Worm (Caenorhabditis elegans) whole organism, young adult: ENCODE measurements around the gene clc-20.

Experiments used
- C17E4.6 ChIP-seq: fragments of 200-800 bp; sonication (Bioruptor generic); IDR thresholded peaks from 2 replicates; pipeline ENCODE4 v1.3.6; 2022; ENCODE audit warnings: missing genetic modification reagents, missing genetic modification characterization, missing compliant biosample characterization
- D2030.7 ChIP-seq: fragments of 200-800 bp; sonication (Bioruptor generic); IDR thresholded peaks from 2 replicates; pipeline ENCODE4 v1.3.6; 2022; ENCODE audit warnings: missing genetic modification reagents, missing genetic modification characterization, missing compliant biosample characterization
- F22D6.2 ChIP-seq: sonication (generic microtip); optimal IDR thresholded peaks from 2 replicates; lab custom pipeline; 2016; ENCODE audit warnings: mild to moderate bottlenecking, missing genetic modification characterization, missing compliant biosample characterization
- F49E8.2 ChIP-seq: sonication (generic microtip); optimal IDR thresholded peaks from 3 replicates; lab custom pipeline; 2017; ENCODE audit warnings: missing genetic modification characterization, mild to moderate bottlenecking, missing compliant biosample characterization, antibody characterized with exemption, moderate library complexity; ENCODE audit not compliant: insufficient read depth
- F52B5.7 ChIP-seq: sonication (generic microtip); optimal IDR thresholded peaks from 2 replicates; lab custom pipeline; 2016; ENCODE audit warnings: mild to moderate bottlenecking, missing genetic modification characterization, missing compliant biosample characterization
- F55B11.4 ChIP-seq: sonication (generic microtip); optimal IDR thresholded peaks from 2 replicates; lab custom pipeline; 2016; ENCODE audit warnings: missing compliant biosample characterization, missing genetic modification characterization, borderline replicate concordance; ENCODE audit not compliant: insufficient read depth
- K11D2.4 ChIP-seq: fragments of 200-800 bp; sonication (Bioruptor generic); IDR thresholded peaks from 2 replicates; pipeline ENCODE4 v1.3.6; 2022; ENCODE audit warnings: missing genetic modification reagents, missing genetic modification characterization, missing compliant biosample characterization
- K12H6.12 ChIP-seq: fragments of 200-800 bp; sonication (Bioruptor generic); optimal IDR thresholded peaks from 2 replicates; lab custom pipeline; 2018; ENCODE audit warnings: mild to moderate bottlenecking, missing genetic modification characterization, missing compliant biosample characterization
- T07F8.4 ChIP-seq: sonication (generic microtip); optimal IDR thresholded peaks from 2 replicates; lab custom pipeline; 2016; ENCODE audit warnings: mild to moderate bottlenecking, missing genetic modification characterization, moderate library complexity, missing compliant biosample characterization
- T26A5.8 ChIP-seq: sonication (generic microtip); optimal IDR thresholded peaks from 2 replicates; lab custom pipeline; 2016; ENCODE audit warnings: missing genetic modification characterization, missing compliant biosample characterization
- ZK185.1 ChIP-seq: sonication (generic microtip); optimal IDR thresholded peaks from 2 replicates; lab custom pipeline; 2016; ENCODE audit warnings: mild to moderate bottlenecking, missing genetic modification characterization, missing compliant biosample characterization; ENCODE audit not compliant: poor library complexity, severe bottlenecking
- akir-1 ChIP-seq: fragments of 200-800 bp; sonication (Bioruptor generic); optimal IDR thresholded peaks from 2 replicates; lab custom pipeline; 2018; ENCODE audit warnings: mild to moderate bottlenecking, missing genetic modification characterization, moderate library complexity, missing compliant biosample characterization
- ama-1 ChIP-seq, 3 experiments: fragments of 150-350 bp in 1 of 3; sonication (generic microtip) in 2 of 3; optimal IDR thresholded peaks; 2 replicates each; lab custom pipeline; 2014 to 2018; ENCODE audit warnings: missing biosample characterization in 2 of 3, missing genetic modification characterization in 2 of 3, missing genetic modification reagents in 2 of 3
- athp-1 ChIP-seq: sonication (generic microtip); optimal IDR thresholded peaks from 2 replicates; lab custom pipeline; 2017; ENCODE audit warnings: mild to moderate bottlenecking, missing genetic modification characterization, missing compliant biosample characterization
- attf-3 ChIP-seq: fragments of 200-800 bp; sonication (Bioruptor generic); conservative IDR thresholded peaks from 2 replicates; pipeline ENCODE4 v1.3.6; 2022; ENCODE audit warnings: missing genetic modification reagents, missing genetic modification characterization, missing compliant biosample characterization
- attf-5 ChIP-seq: fragments of 200-800 bp; sonication (Bioruptor generic); optimal IDR thresholded peaks from 2 replicates; lab custom pipeline; 2018; ENCODE audit warnings: mild to moderate bottlenecking, missing genetic modification characterization, missing compliant biosample characterization
- bed-1 ChIP-seq: fragments of 200-800 bp; sonication (Bioruptor generic); IDR thresholded peaks from 2 replicates; pipeline ENCODE4 v1.3.6; 2022; ENCODE audit warnings: missing genetic modification reagents, missing genetic modification characterization, missing compliant biosample characterization
- cebp-1 ChIP-seq, 2 experiments: fragments of 200-800 bp in 1 of 2; sonication (Bioruptor generic) in 1 of 2; sonication (generic microtip) in 1 of 2; IDR thresholded peaks in 1 of 2; optimal IDR thresholded peaks in 1 of 2; 2 replicates each; pipeline versions ENCODE4 v1.3.6 to Lab custom; 2017 to 2022; ENCODE audit warnings: missing compliant biosample characterization in 2 of 2, missing genetic modification characterization in 2 of 2, mild to moderate bottlenecking in 1 of 2, missing genetic modification reagents in 1 of 2, moderate library complexity in 1 of 2
- cebp-2 ChIP-seq: fragments of 200-800 bp; sonication (Bioruptor generic); IDR thresholded peaks from 2 replicates; pipeline ENCODE4 v1.3.6; 2022; ENCODE audit warnings: missing genetic modification characterization, missing compliant biosample characterization
- ceh-27 ChIP-seq: fragments of 200-800 bp; sonication (Bioruptor generic); optimal IDR thresholded peaks from 2 replicates; lab custom pipeline; 2018; ENCODE audit warnings: mild to moderate bottlenecking, missing genetic modification characterization, moderate library complexity, missing compliant biosample characterization
- ceh-58 ChIP-seq: fragments of 200-800 bp; sonication (Bioruptor generic); IDR thresholded peaks from 2 replicates; pipeline ENCODE4 v1.3.6; 2022; ENCODE audit warnings: missing genetic modification characterization, missing compliant biosample characterization
- ceh-91 ChIP-seq: fragments of 200-800 bp; sonication (Bioruptor generic); IDR thresholded peaks from 2 replicates; pipeline ENCODE4 v1.3.6; 2022; ENCODE audit warnings: missing genetic modification reagents, missing genetic modification characterization, missing compliant biosample characterization
- dox-1 ChIP-seq: fragments of 200-800 bp; sonication (Bioruptor generic); IDR thresholded peaks from 2 replicates; pipeline ENCODE4 v1.3.6; 2022; ENCODE audit warnings: missing genetic modification reagents, missing genetic modification characterization, missing compliant biosample characterization
- ekl-4 ChIP-seq: fragments of 200-800 bp; sonication (Bioruptor generic); IDR thresholded peaks from 2 replicates; pipeline ENCODE4 v1.3.6; 2022; ENCODE audit warnings: missing genetic modification reagents, missing genetic modification characterization, missing compliant biosample characterization
- fkh-3 ChIP-seq: sonication (generic microtip); optimal IDR thresholded peaks from 2 replicates; lab custom pipeline; 2016; ENCODE audit warnings: mild to moderate bottlenecking, missing genetic modification characterization, missing compliant biosample characterization
- gei-17 ChIP-seq: fragments of 200-800 bp; sonication (Bioruptor generic); optimal IDR thresholded peaks from 2 replicates; lab custom pipeline; 2018; ENCODE audit warnings: mild to moderate bottlenecking, missing genetic modification characterization, missing compliant biosample characterization
- hlh-26 ChIP-seq: fragments of 200-800 bp; sonication (Bioruptor generic); conservative IDR thresholded peaks from 2 replicates; pipeline ENCODE4 v1.3.6; 2022; ENCODE audit warnings: missing genetic modification reagents, missing genetic modification characterization, missing compliant biosample characterization
- hmg-1.2 ChIP-seq: fragments of 200-800 bp; sonication (Bioruptor generic); IDR thresholded peaks from 2 replicates; pipeline ENCODE4 v1.3.6; 2022; ENCODE audit warnings: missing genetic modification reagents, missing genetic modification characterization, missing compliant biosample characterization
- lag-1 ChIP-seq: fragments of 200-800 bp; sonication (Bioruptor generic); IDR thresholded peaks from 2 replicates; pipeline ENCODE4 v1.3.6; 2022; ENCODE audit warnings: missing genetic modification reagents, missing genetic modification characterization, missing compliant biosample characterization
- let-526 ChIP-seq: fragments of 200-800 bp; sonication (Bioruptor generic); IDR thresholded peaks from 2 replicates; pipeline ENCODE4 v1.3.6; 2022; ENCODE audit warnings: missing genetic modification reagents, missing genetic modification characterization, missing compliant biosample characterization
- lin-26 ChIP-seq: fragments of 200-800 bp; sonication (Bioruptor generic); IDR thresholded peaks from 2 replicates; pipeline ENCODE4 v1.3.6; 2022; ENCODE audit warnings: missing genetic modification reagents, missing genetic modification characterization, missing compliant biosample characterization
- lin-35 ChIP-seq, 3 experiments: fragments of 150-350 bp in 2 of 3; sonication (generic microtip) in 1 of 3; optimal IDR thresholded peaks; 2 replicates each; lab custom pipeline; 2014 to 2018; ENCODE audit warnings: missing biosample characterization in 3 of 3, missing genetic modification characterization in 3 of 3, missing genetic modification reagents in 3 of 3
- lir-1 ChIP-seq: fragments of 200-800 bp; sonication (Bioruptor generic); conservative IDR thresholded peaks from 2 replicates; pipeline ENCODE4 v1.3.6; 2022; ENCODE audit warnings: missing genetic modification reagents, missing genetic modification characterization, missing compliant biosample characterization
- madf-3 ChIP-seq: fragments of 200-800 bp; sonication (Bioruptor generic); IDR thresholded peaks from 2 replicates; pipeline ENCODE4 v1.3.6; 2022; ENCODE audit warnings: missing genetic modification reagents, missing genetic modification characterization, missing compliant biosample characterization
- madf-8 ChIP-seq: fragments of 200-800 bp; sonication (Bioruptor generic); conservative IDR thresholded peaks from 2 replicates; pipeline ENCODE4 v1.3.6; 2022; ENCODE audit warnings: missing genetic modification reagents, missing genetic modification characterization, missing compliant biosample characterization
- mcd-1 ChIP-seq: fragments of 200-800 bp; sonication (Bioruptor generic); IDR thresholded peaks from 2 replicates; pipeline ENCODE4 v1.3.6; 2022; ENCODE audit warnings: missing genetic modification reagents, missing genetic modification characterization, missing compliant biosample characterization
- mel-28 ChIP-seq: sonication (generic microtip); optimal IDR thresholded peaks from 2 replicates; lab custom pipeline; 2016; ENCODE audit warnings: borderline replicate concordance, mild to moderate bottlenecking, missing genetic modification characterization, missing compliant biosample characterization
- mes-4 ChIP-seq: sonication (generic microtip); optimal IDR thresholded peaks from 2 replicates; lab custom pipeline; 2016; ENCODE audit warnings: missing genotype, missing genetic modification characterization, missing compliant biosample characterization
- nfya-2 ChIP-seq: fragments of 200-800 bp; sonication (Bioruptor generic); IDR thresholded peaks from 2 replicates; pipeline ENCODE4 v1.3.6; 2022; ENCODE audit warnings: missing genetic modification reagents, missing genetic modification characterization, missing compliant biosample characterization
- nhr-80 ChIP-seq: sonication (generic microtip); optimal IDR thresholded peaks from 2 replicates; lab custom pipeline; 2016; ENCODE audit warnings: missing genetic modification characterization, missing compliant biosample characterization
- rec-8 ChIP-seq, 2 experiments: sonication (generic microtip); optimal IDR thresholded peaks; 2 replicates each; lab custom pipeline; 2016; ENCODE audit warnings: mild to moderate bottlenecking in 2 of 2, missing genetic modification characterization in 2 of 2, missing genetic modification reagents in 2 of 2, missing genotype in 2 of 2, missing biosample characterization in 1 of 2, missing compliant biosample characterization in 1 of 2, moderate library complexity in 1 of 2
- sea-2 ChIP-seq: fragments of 200-800 bp; sonication (Bioruptor generic); IDR thresholded peaks from 2 replicates; pipeline ENCODE4 v1.3.6; 2022; ENCODE audit warnings: missing genetic modification characterization, missing compliant biosample characterization
- snpc-4 ChIP-seq, 5 experiments: fragments of 150-350 bp in 1 of 5; sonication (generic microtip) in 4 of 5; optimal IDR thresholded peaks; 2 replicates each; lab custom pipeline; 2014 to 2018; ENCODE audit warnings: missing genetic modification characterization in 5 of 5, missing biosample characterization in 3 of 5, antibody characterized with exemption in 2 of 5, mild to moderate bottlenecking in 2 of 5, missing compliant biosample characterization in 2 of 5, missing genotype in 2 of 5, moderate library complexity in 2 of 5, missing genetic modification reagents in 1 of 5
- tbp1 ChIP-seq: fragments of 200-800 bp; sonication (Bioruptor generic); optimal IDR thresholded peaks from 2 replicates; lab custom pipeline; 2018; ENCODE audit warnings: mild to moderate bottlenecking, missing genetic modification characterization, missing compliant biosample characterization
- zfh-2 ChIP-seq: fragments of 200-800 bp; sonication (Bioruptor generic); conservative IDR thresholded peaks from 2 replicates; pipeline ENCODE4 v1.3.6; 2022; ENCODE audit warnings: missing genetic modification reagents, missing genetic modification characterization, missing compliant biosample characterization
- ztf-25 ChIP-seq: fragments of 200-800 bp; sonication (Bioruptor generic); IDR thresholded peaks from 2 replicates; pipeline ENCODE4 v1.3.6; 2022; ENCODE audit warnings: missing genetic modification reagents, missing genetic modification characterization, missing compliant biosample characterization
- ztf-26 ChIP-seq: sonication (generic microtip); optimal IDR thresholded peaks from 2 replicates; lab custom pipeline; 2017; ENCODE audit warnings: missing genetic modification characterization, missing compliant biosample characterization

The clc-20 gene

ce11 chrIII:842630-843029 is 29.8 kb upstream of the clc-20 start, which contains the start of gene far-8:
TSS of gene far-8 (plus strand) at chrIII:842930.
- TF ChIP-seq T26A5.8 (tag; lab: Kevin White, UChicago) (no peak), K12H6.12 (no peak), attf-5 (no peak), snpc-4 (GFP tag; optimal IDR thresholded peaks at IDR 0.05; lab: Kevin White, UChicago) (no peak), snpc-4 (tag; optimal IDR thresholded peaks at IDR 0.05; lab: Kevin White, UChicago) (no peak), K11D2.4 (GFP tag; lab: Robert Waterston, UW) (no peak), lin-26 (GFP tag; lab: Robert Waterston, UW) (no peak), T07F8.4 (no peak), athp-1 (tag; lab: Kevin White, UChicago) (no peak), ztf-26 (no peak), akir-1 (GFP tag; lab: Kevin White, UChicago) (no peak), F49E8.2 (no peak), ceh-27 (no peak)

ce11 chrIII:843999-844398 is 28.4 kb upstream of the clc-20 start:
- TF ChIP-seq attf-5 (peak; percentile 42), sea-2 (GFP tag; lab: Robert Waterston, UW) (no peak), snpc-4 (GFP tag; optimal IDR thresholded peaks at IDR 0.05; lab: Kevin White, UChicago) (no peak), snpc-4 (tag; optimal IDR thresholded peaks at IDR 0.05; lab: Kevin White, UChicago) (peak in 1 of 4 experiments; percentile 22), ZK185.1 (no peak), F22D6.2 (tag; lab: Kevin White, UChicago) (no peak), hmg-1.2 (peak; percentile 31; the same call in 1 of the 2 replicates), attf-3 (no peak), fkh-3 (tag; lab: Kevin White, UChicago) (no peak), nhr-80 (tag; lab: Kevin White, UChicago) (peak; percentile 49), lin-26 (GFP tag; lab: Robert Waterston, UW) (0 out of 2 replicates have a peak, but pooled peaks have one; percentile 20), mel-28 (no peak), lir-1 (GFP tag; lab: Robert Waterston, UW) (no peak), lin-35 (GFP tag; optimal IDR thresholded peaks at IDR 0.05; lab: Kevin White, UChicago) (no peak), cebp-1 (GFP tag; IDR thresholded peaks at IDR 0.05; lab: Robert Waterston, UW) (no peak), cebp-1 (tag; optimal IDR thresholded peaks at IDR 0.05; lab: Kevin White, UChicago) (peak; percentile 36), ztf-25 (GFP tag; lab: Robert Waterston, UW) (no peak), mcd-1 (peak; percentile 51), F49E8.2 (no peak), zfh-2 (GFP tag; lab: Robert Waterston, UW) (peak; percentile 50), let-526 (no peak), dox-1 (GFP tag; lab: Robert Waterston, UW) (0 out of 2 replicates have a peak, but pooled peaks have one; percentile 23), madf-3 (no peak), cebp-2 (GFP tag; lab: Robert Waterston, UW) (no peak), F52B5.7 (tag; lab: Kevin White, UChicago) (no peak), ceh-58 (no peak), rec-8 (tag; optimal IDR thresholded peaks at IDR 0.05; lab: Kevin White, UChicago) (no peak), C17E4.6 (GFP tag; lab: Robert Waterston, UW) (no peak), D2030.7 (GFP tag; lab: Robert Waterston, UW) (no peak), bed-1 (no peak)
- TF ChIP-seq, all 124 proteins: peak for 9

- TF ChIP-seq ceh-91 (GFP tag; lab: Robert Waterston, UW) (no peak), gei-17 (GFP tag; lab: Kevin White, UChicago) (no peak), mes-4 (tag; lab: Kevin White, UChicago) (no peak), F55B11.4 (tag; lab: Kevin White, UChicago) (no peak), hlh-26 (no peak), bed-1 (no peak), ama-1 (optimal IDR thresholded peaks at IDR 0.05; lab: Kevin White, UChicago) (no peak), ama-1 (GFP tag; optimal IDR thresholded peaks at IDR 0.05; lab: Kevin White, UChicago) (no peak), nfya-2 (GFP tag; lab: Robert Waterston, UW) (no peak), ekl-4 (GFP tag; lab: Robert Waterston, UW) (no peak), tbp1 (no peak), madf-8 (no peak), lag-1 (GFP tag; lab: Robert Waterston, UW) (no peak)
Observed at ce11 chrIII:844577-844976, 27.8 kb upstream of the clc-20 start.
